Worm (Caenorhabditis elegans) whole organism, L4/young adult: Measurements from ENCODE around the gene gana-1.
"Not testable (repeated sequence)": the region's sequence is repeated elsewhere in the genome, so short reads cannot be mapped to it uniquely, and the experiment has no call there.

Experiments
- dao-5 ChIP-seq: sonication (generic microtip); optimal IDR thresholded peaks from 2 replicates; lab custom pipeline; 2016; ENCODE audit warnings: missing genotype, missing genetic modification characterization, moderate library complexity, missing compliant biosample characterization
- him-1 ChIP-seq: sonication (generic microtip); optimal IDR thresholded peaks from 2 replicates; lab custom pipeline; 2016; ENCODE audit warnings: missing genotype, missing genetic modification reagents, missing genetic modification characterization, missing compliant biosample characterization

ce11 chrV:12131157-12131556 lies 44.1 kb downstream of the gana-1 start, which contains the start of gene enpp-1:
- TF ChIP-seq him-1; dao-5 (tag; lab: Kevin White, UChicago): not testable (repeated sequence)
